Worm (Caenorhabditis elegans): ENCODE data around the gene nlt-1.

nlt-1 gene

ce11 chrII:9970438-9971092 is 30.4 kb downstream of the nlt-1 start, which contains the start of gene R53.5 (continued):
- TF ChIP-seq daf-16 (GFP tag; optimal IDR thresholded peaks at IDR 0.05) (peak in 1 of 2 experiments; percentile 59), daf-16 (tag; optimal IDR thresholded peaks at IDR 0.05) (peak; percentile 91)

ce11 chrII:9967999-9968706 is 32.8 kb downstream of the nlt-1 start, which contains the start of the genes R53.4 and psf-1:
TSS of gene R53.4 (minus strand) at chrII:9968049.
TSS of gene psf-1 (plus strand) at chrII:9968673.
- TF ChIP-seq hlh-30 (tag; optimal IDR thresholded peaks at IDR 0.05; ENCODE audit: insufficient read depth) (peak; percentile 60), unc-130 (GFP tag; optimal IDR thresholded peaks at IDR 0.05) (peak; percentile 96), dmd-6 (GFP tag; IDR thresholded peaks at IDR 0.05) (peak; percentile 30; the same call in 1 of the 2 replicates), dve-1 (tag; optimal IDR thresholded peaks at IDR 0.05; ENCODE audit: insufficient read depth) (peak; percentile 43), arid-1 (GFP tag; conservative IDR thresholded peaks at IDR 0.05) (0 out of 2 replicates have a peak, but pooled peaks have one; percentile 10), lsy-2 (tag; optimal IDR thresholded peaks at IDR 0.05) (peak in 1 of 2 experiments; percentile 90), hmg-1.1 (GFP tag; IDR thresholded peaks at IDR 0.05) (peak; percentile 61), tra-1 (GFP tag; IDR thresholded peaks at IDR 0.05) (0 out of 2 replicates have a peak, but pooled peaks have one; percentile 37), lin-13 (GFP tag; optimal IDR thresholded peaks at IDR 0.05) (peak; percentile 2), nhr-28 (tag; optimal IDR thresholded peaks at IDR 0.05) (peak; percentile 40), ceh-20 (GFP tag; IDR thresholded peaks at IDR 0.05) (no peak), nhr-11 (tag; optimal IDR thresholded peaks at IDR 0.05) (peak; percentile 87), hlh-11 (tag; optimal IDR thresholded peaks at IDR 0.05) (peak; percentile 36), vab-7 (GFP tag; IDR thresholded peaks at IDR 0.05) (peak; percentile 30; the same call in 1 of the 2 replicates), egl-27 (tag; optimal IDR thresholded peaks at IDR 0.05) (no peak), mxl-3 (GFP tag; optimal IDR thresholded peaks at IDR 0.05) (peak; percentile 22), F44E2.7 (GFP tag; IDR thresholded peaks at IDR 0.05) (no peak), nhr-77 (tag; optimal IDR thresholded peaks at IDR 0.05) (peak; percentile 31), rbr-2 (tag; optimal IDR thresholded peaks at IDR 0.05) (peak; percentile 49), nhr-6 (tag; optimal IDR thresholded peaks at IDR 0.05) (peak; percentile 42), pqm-1 (tag; optimal IDR thresholded peaks at IDR 0.05) (peak; percentile 3), mes-2 (tag; optimal IDR thresholded peaks at IDR 0.05; ENCODE audit: poor library complexity, severe bottlenecking) (peak; percentile 97), lin-38 (GFP tag; IDR thresholded peaks at IDR 0.05) (peak; percentile 56), ceh-44 (GFP tag; IDR thresholded peaks at IDR 0.05) (peak; percentile 61; the same call in 1 of the 2 replicates), snpc-4 (tag; optimal IDR thresholded peaks at IDR 0.05) (no peak), mep-1 (tag; optimal IDR thresholded peaks at IDR 0.05) (peak; percentile 46), ZK337.2 (GFP tag; IDR thresholded peaks at IDR 0.05) (no peak), T20F7.1 (GFP tag; optimal IDR thresholded peaks at IDR 0.05) (peak; percentile 60), hif-1 (tag; optimal IDR thresholded peaks at IDR 0.05) (peak in 1 of 2 experiments; percentile 82), daf-19 (GFP tag; conservative IDR thresholded peaks at IDR 0.05) (no peak), fkh-10 (GFP tag; optimal IDR thresholded peaks at IDR 0.05) (peak; percentile 2), daf-16 (GFP tag; optimal IDR thresholded peaks at IDR 0.05) (no peak), daf-16 (tag; optimal IDR thresholded peaks at IDR 0.05) (peak; percentile 23), zip-11 (GFP tag; IDR thresholded peaks at IDR 0.05) (no peak), dpl-1 (GFP tag; optimal IDR thresholded peaks at IDR 0.05) (peak; percentile 85), ceh-28 (tag; optimal IDR thresholded peaks at IDR 0.05) (no peak), skn-1 (tag; optimal IDR thresholded peaks at IDR 0.05) (no peak)

Measured in whole organism, L4 larva.